Fruit fly (Drosophila melanogaster) whole organism, pupa: Measurements from ENCODE around the gene vret.
A peak's percentile ranks its signal among the peaks of the same experiment; 100 is the strongest.

Source experiments
- CG10348 ChIP-seq: fragments of 200-800 bp; sonication (Bioruptor generic); IDR thresholded peaks from 2 replicates; pipeline ENCODE4 v1.3.6; 2022; ENCODE audit warnings: missing biosample characterization, missing genetic modification characterization
- CG12605 ChIP-seq: fragments of 200-800 bp; sonication (Bioruptor generic); IDR thresholded peaks from 2 replicates; pipeline ENCODE4 v1.3.6; 2022; ENCODE audit warnings: missing biosample characterization, missing genetic modification characterization
- CG13204 ChIP-seq: fragments of 200-800 bp; sonication (Bioruptor generic); optimal IDR thresholded peaks from 2 replicates; lab custom pipeline; 2018; ENCODE audit warnings: missing biosample characterization, mild to moderate bottlenecking, missing genetic modification characterization, moderate library complexity
- CG14655 ChIP-seq: fragments of 200-800 bp; sonication (Bioruptor generic); optimal IDR thresholded peaks from 3 replicates; lab custom pipeline; 2017; ENCODE audit warnings: mild to moderate bottlenecking, missing biosample characterization, missing genetic modification reagents, missing genetic modification characterization
- CG15710 ChIP-seq: fragments of 200-800 bp; sonication (Bioruptor generic); optimal IDR thresholded peaks from 2 replicates; lab custom pipeline; 2018; ENCODE audit warnings: missing biosample characterization, mild to moderate bottlenecking, missing genetic modification characterization, moderate library complexity
- CG17806 ChIP-seq: fragments of 200-800 bp; sonication (Bioruptor generic); optimal IDR thresholded peaks from 2 replicates; lab custom pipeline; 2018; ENCODE audit warnings: missing biosample characterization, mild to moderate bottlenecking, missing genetic modification characterization, moderate library complexity
- CG32121 ChIP-seq: fragments of 200-800 bp; sonication (Bioruptor generic); IDR thresholded peaks from 2 replicates; pipeline ENCODE4 v1.3.6; 2022; ENCODE audit warnings: missing biosample characterization, missing genetic modification characterization
- CG34367 ChIP-seq: fragments of 200-800 bp; sonication (Bioruptor generic); optimal IDR thresholded peaks from 2 replicates; lab custom pipeline; 2018; ENCODE audit warnings: missing biosample characterization, mild to moderate bottlenecking, missing genetic modification characterization
- CG4496 ChIP-seq: fragments of 200-800 bp; sonication (Bioruptor generic); IDR thresholded peaks from 3 replicates; pipeline ENCODE4 v1.3.6; 2022; ENCODE audit warnings: missing biosample characterization, missing genetic modification characterization
- CG8159 ChIP-seq: fragments of 200-800 bp; sonication (Bioruptor generic); optimal IDR thresholded peaks from 3 replicates; lab custom pipeline; 2018; ENCODE audit warnings: missing biosample characterization, mild to moderate bottlenecking, missing genetic modification characterization, moderate library complexity
- CG8301 ChIP-seq: fragments of 200-800 bp; sonication (Bioruptor generic); optimal IDR thresholded peaks from 2 replicates; lab custom pipeline; 2018; ENCODE audit warnings: missing biosample characterization, mild to moderate bottlenecking, missing genetic modification characterization
- CG9948 ChIP-seq: fragments of 200-800 bp; sonication (Bioruptor generic); optimal IDR thresholded peaks from 2 replicates; lab custom pipeline; 2018; ENCODE audit warnings: missing biosample characterization, mild to moderate bottlenecking, missing genetic modification characterization, moderate library complexity
- D1 ChIP-seq: fragments of 200-800 bp; sonication (Bioruptor generic); optimal IDR thresholded peaks from 2 replicates; lab custom pipeline; 2018; ENCODE audit warnings: missing biosample characterization, mild to moderate bottlenecking, missing genetic modification characterization, moderate library complexity
- EcR ChIP-seq: fragments of 200-800 bp; sonication (Bioruptor generic); optimal IDR thresholded peaks from 3 replicates; lab custom pipeline; 2019; ENCODE audit warnings: missing biosample characterization, missing genetic modification characterization, mild to moderate bottlenecking, moderate library complexity, missing genetic modification reagents
- Ets98B ChIP-seq: fragments of 200-800 bp; sonication (Bioruptor generic); IDR thresholded peaks from 2 replicates; pipeline ENCODE4 v1.3.6; 2022; ENCODE audit warnings: missing biosample characterization, missing genetic modification characterization
- Pif1A ChIP-seq: fragments of 200-800 bp; sonication (Bioruptor generic); optimal IDR thresholded peaks from 3 replicates; lab custom pipeline; 2016; ENCODE audit warnings: missing biosample characterization, missing genetic modification characterization
- Pif1B ChIP-seq: fragments of 200-800 bp; sonication (Bioruptor generic); optimal IDR thresholded peaks from 3 replicates; lab custom pipeline; 2016; ENCODE audit warnings: missing biosample characterization, missing genetic modification characterization
- Snoo ChIP-seq: fragments of 200-800 bp; sonication (Bioruptor generic); optimal IDR thresholded peaks from 3 replicates; lab custom pipeline; 2017; ENCODE audit warnings: missing biosample characterization, mild to moderate bottlenecking, missing genetic modification characterization, inconsistent platforms
- fd96Ca ChIP-seq: fragments of 200-800 bp; sonication (Bioruptor generic); IDR thresholded peaks from 3 replicates; pipeline ENCODE4 v1.3.6; 2022; ENCODE audit warnings: missing biosample characterization, missing genetic modification characterization
- gl ChIP-seq: fragments of 200-800 bp; sonication (Bioruptor generic); optimal IDR thresholded peaks from 2 replicates; lab custom pipeline; 2018; ENCODE audit warnings: missing biosample characterization, mild to moderate bottlenecking, missing genetic modification characterization
- rn ChIP-seq: fragments of 200-800 bp; sonication (Bioruptor generic); IDR thresholded peaks from 2 replicates; pipeline ENCODE4 v1.3.6; 2022; ENCODE audit warnings: missing biosample characterization, missing genetic modification characterization

Gene vret

dm6 chr3R:22727456-22727833, 17.9 kb downstream of the vret start:
- TF ChIP-seq CG13204: no peak
- no peak for TF ChIP-seq CG12605
- TF ChIP-seq rn: no peak
- no peak for TF ChIP-seq Pif1A
- TF ChIP-seq CG15710: no peak
- no peak for TF ChIP-seq Pif1B
- no peak for TF ChIP-seq CG32121 (GFP tag; lab: Robert Waterston, UW)
- no peak for TF ChIP-seq fd96Ca (GFP tag; lab: Robert Waterston, UW)
- no peak for TF ChIP-seq Ets98B (GFP tag; lab: Robert Waterston, UW)
- no peak for TF ChIP-seq EcR (GFP tag; lab: Kevin White, UChicago)
- TF ChIP-seq Snoo (tag; lab: Kevin White, UChicago): no peak
- TF ChIP-seq, all 21 proteins: peak for 0

dm6 chr3R:22726771-22727455, 18.5 kb downstream of the vret start, which contains the start of gene CG45049:
Gene CG45049 (plus strand): TSS chr3R:22726967.
- TF ChIP-seq CG34367 (tag; lab: Kevin White, UChicago): no peak
- no peak for TF ChIP-seq gl
- no peak for TF ChIP-seq CG9948 (tag; lab: Kevin White, UChicago)
- TF ChIP-seq EcR (GFP tag; lab: Kevin White, UChicago): no peak
- TF ChIP-seq Pif1A: no peak
- no peak for TF ChIP-seq D1 (tag; lab: Kevin White, UChicago)
- TF ChIP-seq Pif1B: no peak
- no peak for TF ChIP-seq fd96Ca (GFP tag; lab: Robert Waterston, UW)
- TF ChIP-seq CG32121 (GFP tag; lab: Robert Waterston, UW): no peak
- TF ChIP-seq rn: no peak
- TF ChIP-seq CG15710: no peak
- TF ChIP-seq CG14655 (GFP tag; lab: Kevin White, UChicago): no peak
- TF ChIP-seq CG17806 (tag; lab: Kevin White, UChicago): no peak
- no peak for TF ChIP-seq CG10348 (GFP tag; lab: Robert Waterston, UW)
- TF ChIP-seq CG8159: no peak
- TF ChIP-seq CG12605: no peak
- no peak for TF ChIP-seq CG8301 (tag; lab: Kevin White, UChicago)

- TF ChIP-seq CG8301 (tag; lab: Kevin White, UChicago) (no peak), CG10348 (GFP tag; lab: Robert Waterston, UW) (no peak), CG15710 (peak; percentile 2), CG8159 (peak; percentile 25), gl (no peak), CG14655 (GFP tag; lab: Kevin White, UChicago) (peak; percentile 41), CG4496 (GFP tag; lab: Robert Waterston, UW) (0 out of 3 replicates have a peak, but pooled peaks have one; percentile 29), Pif1A (no peak), Snoo (tag; lab: Kevin White, UChicago) (peak; percentile 1), Pif1B (no peak)
- TF ChIP-seq, all 21 proteins: peak for 5
Observed at dm6 chr3R:22726031-22726770, 19.2 kb downstream of the vret start, which contains the start of gene RNF220. Gene RNF220 (minus strand): TSS chr3R:22726414.

dm6 chr3R:22724149-22724973, 21.0 kb downstream of the vret start, which contains the start of gene Irp-1A:
Gene Irp-1A (minus strand): TSS chr3R:22724587.
- TF ChIP-seq CG12605 (peak; percentile 86), gl (peak; percentile 12), EcR (GFP tag; lab: Kevin White, UChicago) (peak; percentile 86), CG17806 (tag; lab: Kevin White, UChicago) (peak; percentile 72), CG14655 (GFP tag; lab: Kevin White, UChicago) (peak; percentile 66), CG9948 (tag; lab: Kevin White, UChicago) (peak; percentile 73), Pif1B (peak; percentile 38), CG8301 (tag; lab: Kevin White, UChicago) (peak; percentile 72), rn (no peak), CG32121 (GFP tag; lab: Robert Waterston, UW) (peak; percentile 72; the same call in 1 of the 2 replicates), CG4496 (GFP tag; lab: Robert Waterston, UW) (peak; percentile 48; the same call in 2 of the 3 replicates), D1 (tag; lab: Kevin White, UChicago) (no peak), CG15710 (peak; percentile 67), CG13204 (no peak), Pif1A (peak; percentile 2), CG10348 (GFP tag; lab: Robert Waterston, UW) (no peak), CG8159 (peak; percentile 77), Ets98B (GFP tag; lab: Robert Waterston, UW) (peak; percentile 71), fd96Ca (GFP tag; lab: Robert Waterston, UW) (no peak), Snoo (tag; lab: Kevin White, UChicago) (peak; percentile 45), CG34367 (tag; lab: Kevin White, UChicago) (peak; percentile 51)

dm6 chr3R:22720808-22721306, 24.5 kb downstream of the vret start, which contains the start of gene wge:
Gene wge (minus strand): TSS chr3R:22721150.
- peak; percentile 57; the same call in 2 of the 3 replicates for TF ChIP-seq fd96Ca (GFP tag; lab: Robert Waterston, UW)
- peak; percentile 76; the same call in 1 of the 2 replicates for TF ChIP-seq CG12605
- peak; percentile 66 for TF ChIP-seq Ets98B (GFP tag; lab: Robert Waterston, UW)
- TF ChIP-seq CG14655 (GFP tag; lab: Kevin White, UChicago): peak; percentile 86
- peak; percentile 68 for TF ChIP-seq CG34367 (tag; lab: Kevin White, UChicago)
- TF ChIP-seq CG4496 (GFP tag; lab: Robert Waterston, UW): peak; percentile 80; the same call in 2 of the 3 replicates
- TF ChIP-seq D1 (tag; lab: Kevin White, UChicago): no peak
- TF ChIP-seq CG8159: peak; percentile 80
- TF ChIP-seq gl: peak; percentile 84
- TF ChIP-seq CG32121 (GFP tag; lab: Robert Waterston, UW): peak; percentile 61
- peak; percentile 62 for TF ChIP-seq CG9948 (tag; lab: Kevin White, UChicago)
- no peak for TF ChIP-seq CG10348 (GFP tag; lab: Robert Waterston, UW)
- TF ChIP-seq EcR (GFP tag; lab: Kevin White, UChicago): peak; percentile 5
- TF ChIP-seq rn: peak; percentile 48; the same call in 1 of the 2 replicates
- peak; percentile 66 for TF ChIP-seq Pif1B
- peak; percentile 62 for TF ChIP-seq CG17806 (tag; lab: Kevin White, UChicago)
- TF ChIP-seq CG8301 (tag; lab: Kevin White, UChicago): peak; percentile 72
- peak; percentile 86 for TF ChIP-seq CG13204
- peak; percentile 59 for TF ChIP-seq Snoo (tag; lab: Kevin White, UChicago)
- TF ChIP-seq CG15710: peak; percentile 81
- peak; percentile 83 for TF ChIP-seq Pif1A
